Worm (Caenorhabditis elegans) whole organism, L2 larva: ENCODE measurements around the gene F19F10.11.

ENCODE experiments used
- C34F6.9 ChIP-seq: fragments of 150-350 bp; optimal IDR thresholded peaks from 2 replicates; lab custom pipeline; 2014; ENCODE audit warnings: missing biosample characterization, missing genetic modification characterization
- F13H6.1 ChIP-seq: sonication (generic microtip); optimal IDR thresholded peaks from 2 replicates; lab custom pipeline; 2016; ENCODE audit warnings: missing genetic modification characterization, missing compliant biosample characterization
- R02D3.7 ChIP-seq: fragments of 150-350 bp; optimal IDR thresholded peaks from 2 replicates; lab custom pipeline; 2014; ENCODE audit warnings: missing biosample characterization, missing genetic modification characterization
- Y55F3AM.14 ChIP-seq: fragments of 200-800 bp; sonication (Bioruptor generic); optimal IDR thresholded peaks from 2 replicates; lab custom pipeline; 2018; ENCODE audit warnings: mild to moderate bottlenecking, missing genetic modification characterization, missing compliant biosample characterization
- ZK546.5 ChIP-seq: sonication (generic microtip); optimal IDR thresholded peaks from 2 replicates; lab custom pipeline; 2017; ENCODE audit warnings: missing biosample characterization, missing genetic modification characterization
- alr-1 ChIP-seq: fragments of 150-350 bp; optimal IDR thresholded peaks from 2 replicates; lab custom pipeline; 2014; ENCODE audit warnings: missing biosample characterization, missing genetic modification characterization
- ama-1 ChIP-seq: fragments of 150-350 bp; optimal IDR thresholded peaks from 2 replicates; lab custom pipeline; 2018; ENCODE audit warnings: inconsistent platforms
- blmp-1 ChIP-seq: sonication (generic microtip); optimal IDR thresholded peaks from 2 replicates; lab custom pipeline; 2017; ENCODE audit warnings: missing genetic modification characterization, mild to moderate bottlenecking, missing compliant biosample characterization, antibody characterized with exemption, moderate library complexity; ENCODE audit not compliant: insufficient read depth
- ceh-16 ChIP-seq: fragments of 150-350 bp; optimal IDR thresholded peaks from 2 replicates; lab custom pipeline; 2014; ENCODE audit warnings: missing biosample characterization, missing genetic modification characterization
- ceh-82 ChIP-seq: fragments of 150-350 bp; optimal IDR thresholded peaks from 2 replicates; lab custom pipeline; 2014; ENCODE audit warnings: missing biosample characterization, missing genetic modification characterization
- crh-2 ChIP-seq: sonication (generic microtip); optimal IDR thresholded peaks from 2 replicates; lab custom pipeline; 2017; ENCODE audit warnings: missing biosample characterization, missing genetic modification characterization
- dmd-4 ChIP-seq: sonication (generic microtip); optimal IDR thresholded peaks from 2 replicates; lab custom pipeline; 2017; ENCODE audit warnings: missing biosample characterization, missing genetic modification characterization
- egl-27 ChIP-seq: sonication (generic microtip); optimal IDR thresholded peaks from 3 replicates; lab custom pipeline; 2017; ENCODE audit warnings: missing biosample characterization, missing genetic modification reagents, missing genetic modification characterization
- elt-1 ChIP-seq: fragments of 150-350 bp; optimal IDR thresholded peaks from 2 replicates; lab custom pipeline; 2014; ENCODE audit warnings: missing biosample characterization, missing genetic modification characterization
- elt-3 ChIP-seq: sonication (generic microtip); optimal IDR thresholded peaks from 2 replicates; lab custom pipeline; 2017; ENCODE audit warnings: missing biosample characterization, missing genetic modification characterization
- gmeb-1 ChIP-seq: fragments of 150-350 bp; optimal IDR thresholded peaks from 2 replicates; lab custom pipeline; 2014; ENCODE audit warnings: missing biosample characterization, missing genetic modification characterization
- lin-11 ChIP-seq: fragments of 150-350 bp; sonication (generic microtip); optimal IDR thresholded peaks from 2 replicates; lab custom pipeline; 2014; ENCODE audit warnings: missing biosample characterization, missing genetic modification characterization, inconsistent platforms, mixed read lengths
- lin-13 ChIP-seq: fragments of 150-350 bp; optimal IDR thresholded peaks from 2 replicates; lab custom pipeline; 2014; ENCODE audit warnings: missing biosample characterization, missing genetic modification reagents, missing genetic modification characterization
- lin-39 ChIP-seq: fragments of 150-350 bp; optimal IDR thresholded peaks from 2 replicates; lab custom pipeline; 2014; ENCODE audit warnings: missing biosample characterization, missing genetic modification reagents, missing genetic modification characterization
- lsy-2 ChIP-seq, 2 experiments: fragments of 150-350 bp in 1 of 2; sonication (generic microtip) in 1 of 2; optimal IDR thresholded peaks; 2 replicates each; lab custom pipeline; 2014 to 2017; ENCODE audit warnings: missing biosample characterization in 2 of 2, missing genetic modification characterization in 2 of 2
- mab-5 ChIP-seq: fragments of 150-350 bp; optimal IDR thresholded peaks from 2 replicates; lab custom pipeline; 2014; ENCODE audit warnings: missing biosample characterization, missing genetic modification characterization
- mdl-1 ChIP-seq, 2 experiments: fragments of 150-350 bp in 1 of 2; sonication (generic microtip) in 1 of 2; optimal IDR thresholded peaks; 2 replicates each; lab custom pipeline; 2017; ENCODE audit warnings: missing biosample characterization in 2 of 2, missing genetic modification characterization in 2 of 2
- nhr-10 ChIP-seq: sonication (generic microtip); optimal IDR thresholded peaks from 2 replicates; lab custom pipeline; 2017; ENCODE audit warnings: missing biosample characterization, missing genetic modification characterization
- nhr-11 ChIP-seq: fragments of 150-350 bp; optimal IDR thresholded peaks from 2 replicates; lab custom pipeline; 2014; ENCODE audit warnings: missing biosample characterization, missing genetic modification characterization
- nhr-12 ChIP-seq: fragments of 150-350 bp; optimal IDR thresholded peaks from 2 replicates; lab custom pipeline; 2014; ENCODE audit warnings: missing biosample characterization, missing genetic modification characterization
- nhr-129 ChIP-seq: fragments of 150-350 bp; optimal IDR thresholded peaks from 2 replicates; lab custom pipeline; 2014; ENCODE audit warnings: missing biosample characterization, missing genetic modification characterization
- nhr-21 ChIP-seq: fragments of 150-350 bp; optimal IDR thresholded peaks from 2 replicates; lab custom pipeline; 2014; ENCODE audit warnings: missing biosample characterization, missing genetic modification characterization
- nhr-23 ChIP-seq: fragments of 150-350 bp; optimal IDR thresholded peaks from 2 replicates; lab custom pipeline; 2014; ENCODE audit warnings: missing biosample characterization, missing genetic modification reagents, missing genetic modification characterization
- nhr-6 ChIP-seq: fragments of 150-350 bp; optimal IDR thresholded peaks from 2 replicates; lab custom pipeline; 2014; ENCODE audit warnings: missing biosample characterization, missing genetic modification characterization
- peb-1 ChIP-seq: fragments of 150-350 bp; optimal IDR thresholded peaks from 2 replicates; lab custom pipeline; 2014; ENCODE audit warnings: missing biosample characterization, missing genetic modification characterization
- sem-4 ChIP-seq: fragments of 150-350 bp; optimal IDR thresholded peaks from 2 replicates; lab custom pipeline; 2014; ENCODE audit warnings: missing biosample characterization, missing genetic modification reagents, missing genetic modification characterization
- sma-3 ChIP-seq: sonication (generic microtip); optimal IDR thresholded peaks from 2 replicates; lab custom pipeline; 2016; ENCODE audit warnings: missing genetic modification reagents, missing genetic modification characterization, missing compliant biosample characterization
- snpc-4 ChIP-seq: fragments of 150-350 bp; optimal IDR thresholded peaks from 2 replicates; lab custom pipeline; 2014; ENCODE audit warnings: missing biosample characterization, missing genetic modification characterization
- unc-39 ChIP-seq: fragments of 150-350 bp; optimal IDR thresholded peaks from 2 replicates; lab custom pipeline; 2014; ENCODE audit warnings: missing biosample characterization, missing genetic modification characterization
- unc-55 ChIP-seq: fragments of 150-350 bp; sonication (generic microtip); optimal IDR thresholded peaks from 3 replicates; lab custom pipeline; 2014; ENCODE audit warnings: missing biosample characterization, missing genetic modification reagents, missing genetic modification characterization
- unc-62 ChIP-seq: fragments of 150-350 bp; optimal IDR thresholded peaks from 2 replicates; lab custom pipeline; 2014; ENCODE audit warnings: missing biosample characterization, missing genetic modification reagents, missing genetic modification characterization
- zag-1 ChIP-seq: fragments of 150-350 bp; optimal IDR thresholded peaks from 2 replicates; lab custom pipeline; 2014; ENCODE audit warnings: missing biosample characterization, missing genetic modification characterization
- ztf-1 ChIP-seq: fragments of 200-800 bp; sonication (Bioruptor generic); conservative IDR thresholded peaks from 2 replicates; pipeline ENCODE4 v1.3.6; 2022; ENCODE audit warnings: missing genetic modification characterization, missing compliant biosample characterization
- ztf-4 ChIP-seq: fragments of 150-350 bp; optimal IDR thresholded peaks from 2 replicates; lab custom pipeline; 2014; ENCODE audit warnings: missing biosample characterization, missing genetic modification characterization

The F19F10.11 gene

ce11 chrV:7575563-7575962 lies 11.9 kb downstream of the F19F10.11 start, which contains the start of the genes snu-66 and ints-9 (continued):
- TF ChIP-seq Y55F3AM.14 (no peak), nhr-10 (tag; lab: Kevin White, UChicago) (no peak), ZK546.5 (tag; lab: Kevin White, UChicago) (no peak), unc-62 (GFP tag; lab: Kevin White, UChicago) (no peak), lin-11 (tag; lab: Kevin White, UChicago) (no peak), ceh-16 (tag; lab: Kevin White, UChicago) (no peak), zag-1 (tag; lab: Kevin White, UChicago) (no peak), gmeb-1 (tag; lab: Kevin White, UChicago) (peak; percentile 82), blmp-1 (tag; lab: Kevin White, UChicago) (no peak), ztf-1 (GFP tag; lab: Robert Waterston, UW) (no peak), unc-39 (no peak), nhr-129 (tag; lab: Kevin White, UChicago) (peak; percentile 65), ama-1 (lab: Kevin White, UChicago) (no peak), mdl-1 (tag; optimal IDR thresholded peaks at IDR 0.05; lab: Kevin White, UChicago) (no peak), elt-3 (no peak), nhr-12 (tag; lab: Kevin White, UChicago) (no peak), dmd-4 (tag; lab: Kevin White, UChicago) (no peak), nhr-23 (no peak), sma-3 (GFP tag; lab: Kevin White, UChicago) (peak; percentile 52), C34F6.9 (tag; lab: Kevin White, UChicago) (peak; percentile 86), nhr-21 (tag; lab: Kevin White, UChicago) (peak; percentile 49)
- TF ChIP-seq, all 48 proteins: peak for 14

ce11 chrV:7570955-7571354 lies 16.5 kb downstream of the F19F10.11 start, which contains the start of gene F19F10.14:
Gene F19F10.14 (minus strand): TSS chrV:7571055.
- no peak for TF ChIP-seq egl-27 (tag; lab: Kevin White, UChicago)
- no peak for TF ChIP-seq nhr-129 (tag; lab: Kevin White, UChicago)
- TF ChIP-seq ztf-4 (tag; lab: Kevin White, UChicago): no peak
- TF ChIP-seq sem-4: no peak
- no peak for TF ChIP-seq mab-5
- TF ChIP-seq C34F6.9 (tag; lab: Kevin White, UChicago): no peak
- TF ChIP-seq blmp-1 (tag; lab: Kevin White, UChicago): no peak
- no peak for TF ChIP-seq peb-1 (tag; lab: Kevin White, UChicago)
- TF ChIP-seq Y55F3AM.14: no peak
- TF ChIP-seq nhr-12 (tag; lab: Kevin White, UChicago): no peak
- TF ChIP-seq nhr-11 (tag; lab: Kevin White, UChicago): no peak
- no peak for TF ChIP-seq ama-1 (lab: Kevin White, UChicago)
- TF ChIP-seq nhr-23: no peak
- no peak for TF ChIP-seq nhr-21 (tag; lab: Kevin White, UChicago)
- no peak for TF ChIP-seq unc-55
- no peak for TF ChIP-seq lsy-2 (tag; optimal IDR thresholded peaks at IDR 0.05; lab: Kevin White, UChicago)
- TF ChIP-seq gmeb-1 (tag; lab: Kevin White, UChicago): no peak
- no peak for TF ChIP-seq mdl-1 (tag; optimal IDR thresholded peaks at IDR 0.05; lab: Kevin White, UChicago)
- TF ChIP-seq unc-62 (GFP tag; lab: Kevin White, UChicago): no peak

ce11 chrV:7570290-7570689 lies 17.2 kb downstream of the F19F10.11 start, which contains the start of gene clec-212:
Gene clec-212 (minus strand): TSS chrV:7570390.
- TF ChIP-seq unc-39 (no peak), ceh-82 (tag; lab: Kevin White, UChicago) (no peak), nhr-11 (tag; lab: Kevin White, UChicago) (no peak), gmeb-1 (tag; lab: Kevin White, UChicago) (no peak), blmp-1 (tag; lab: Kevin White, UChicago) (no peak), sma-3 (GFP tag; lab: Kevin White, UChicago) (no peak), snpc-4 (tag; lab: Kevin White, UChicago) (no peak), mdl-1 (tag; optimal IDR thresholded peaks at IDR 0.05; lab: Kevin White, UChicago) (no peak), unc-62 (GFP tag; lab: Kevin White, UChicago) (no peak), unc-55 (no peak), egl-27 (tag; lab: Kevin White, UChicago) (no peak), F13H6.1 (tag; lab: Kevin White, UChicago) (no peak)

ce11 chrV:7562947-7563346 lies 24.6 kb downstream of the F19F10.11 start, which contains the start of gene F19F10.1:
Gene F19F10.1 (plus strand): TSS chrV:7563247.
- no peak for TF ChIP-seq crh-2 (tag; lab: Kevin White, UChicago)
- no peak for TF ChIP-seq R02D3.7 (tag; lab: Kevin White, UChicago)
- no peak for TF ChIP-seq lin-13 (GFP tag; lab: Kevin White, UChicago)
- TF ChIP-seq ztf-4 (tag; lab: Kevin White, UChicago): no peak
- TF ChIP-seq lsy-2 (tag; optimal IDR thresholded peaks at IDR 0.05; lab: Kevin White, UChicago): no peak
- TF ChIP-seq nhr-6: no peak
- TF ChIP-seq F13H6.1 (tag; lab: Kevin White, UChicago): no peak
- no peak for TF ChIP-seq alr-1 (tag; lab: Kevin White, UChicago)
- TF ChIP-seq elt-3: no peak
- no peak for TF ChIP-seq lin-39 (tag; lab: Kevin White, UChicago)
- TF ChIP-seq elt-1 (tag; lab: Kevin White, UChicago): no peak
